Fruit fly (Drosophila melanogaster): ENCODE results near the gene waw.

Gene waw

DNA sequence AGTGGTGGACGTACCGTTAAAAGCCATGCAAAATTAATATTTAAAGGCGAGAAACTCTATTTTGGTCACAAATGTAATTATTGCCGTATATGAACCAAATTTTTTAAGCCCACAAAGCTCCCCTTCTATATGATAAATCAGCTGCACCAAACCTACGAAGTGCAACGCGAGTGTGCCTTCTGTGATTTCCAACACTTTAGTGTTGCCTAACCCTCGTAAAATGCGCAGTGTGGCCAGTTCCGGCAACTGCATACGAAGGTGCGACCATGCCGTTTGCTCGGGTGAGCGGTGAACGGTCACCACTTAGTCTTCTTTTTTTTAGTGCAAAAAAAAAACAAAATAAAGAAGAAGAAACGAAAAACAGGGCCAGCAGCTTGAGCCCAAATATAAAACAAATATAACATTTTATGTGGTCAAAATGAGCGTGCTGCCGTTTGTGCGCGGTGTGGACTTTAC is 23.3 kb upstream of the waw start, which contains the start of the genes tty and fliI:
Gene tty, minus strand, starts transcription at position 201 of the 456 bp plus-strand sequence.
Gene fliI, plus strand, starts transcription at position 266 of the 456 bp plus-strand sequence.
- TF ChIP-seq insv (optimal IDR thresholded peaks at IDR 0.05) (no peak), ttk (optimal IDR thresholded peaks at IDR 0.05) (no peak), h (optimal IDR thresholded peaks at IDR 0.05) (no peak), Sin3A (optimal IDR thresholded peaks at IDR 0.05) (no peak), psq (optimal IDR thresholded peaks at IDR 0.05) (no peak), Myc (optimal IDR thresholded peaks at IDR 0.05) (no peak)

DNA sequence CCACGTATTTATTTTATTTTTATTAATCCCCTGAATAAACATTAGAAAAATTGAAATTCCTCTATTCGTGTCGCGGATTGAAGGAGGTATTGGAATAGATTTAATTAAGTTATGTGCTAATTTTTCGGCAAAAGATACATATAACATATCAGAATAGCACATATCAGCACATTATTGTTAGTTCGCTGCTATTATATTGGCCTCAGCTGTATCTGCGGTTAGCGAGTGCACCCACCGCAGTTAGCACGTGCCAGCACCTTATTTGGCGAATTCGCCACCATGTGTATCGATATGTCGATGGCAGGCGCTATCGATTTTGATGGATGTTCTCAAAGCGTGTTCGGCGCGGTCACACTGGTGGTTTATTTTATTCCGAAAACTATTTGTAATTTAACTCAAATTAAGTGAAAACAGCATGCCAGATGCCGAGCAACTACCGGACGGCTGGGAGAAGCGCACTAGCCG is 17.8 kb upstream of the waw start, which contains the start of gene dod:
Gene dod, plus strand, starts transcription at position 323 of the 465 bp plus-strand sequence.
- TF ChIP-seq Sin3A (optimal IDR thresholded peaks at IDR 0.05): no peak
- TF ChIP-seq insv (optimal IDR thresholded peaks at IDR 0.05): no peak
- TF ChIP-seq h (optimal IDR thresholded peaks at IDR 0.05): no peak
- no peak for TF ChIP-seq Myc (optimal IDR thresholded peaks at IDR 0.05)
- TF ChIP-seq ttk (optimal IDR thresholded peaks at IDR 0.05): no peak
- TF ChIP-seq psq (optimal IDR thresholded peaks at IDR 0.05): no peak

DNA sequence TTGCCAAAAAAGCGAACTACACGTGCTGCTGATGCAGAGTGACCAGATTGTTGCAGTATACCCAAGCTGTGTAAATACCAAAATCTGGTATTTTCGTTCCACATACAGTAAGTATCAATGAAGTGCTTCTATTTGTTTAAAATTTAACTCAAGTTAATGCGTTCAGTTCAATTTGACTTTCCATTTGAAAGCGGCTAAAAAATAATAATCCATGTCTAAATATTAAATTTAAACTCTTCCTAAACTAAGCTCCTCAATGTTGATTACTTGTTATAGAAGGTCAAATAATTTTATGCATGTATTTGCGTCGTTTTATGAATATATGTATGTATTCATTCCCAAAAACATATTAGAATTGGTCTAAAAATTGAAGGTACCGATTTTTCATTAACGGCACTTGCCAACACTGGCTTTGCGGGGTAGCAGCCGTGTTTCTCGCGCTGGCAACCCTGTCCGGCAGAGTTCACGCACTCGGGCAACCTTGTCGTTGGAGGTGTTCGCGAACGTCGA is 13.0 kb upstream of the waw start, which contains the start of the genes peng and sol:
Gene peng, minus strand, starts transcription at position 44 of the 510 bp plus-strand sequence.
Gene sol, plus strand, starts transcription at position 481 of the 510 bp plus-strand sequence.
- TF ChIP-seq insv (optimal IDR thresholded peaks at IDR 0.05) (no peak), Sin3A (optimal IDR thresholded peaks at IDR 0.05) (no peak)

DNA sequence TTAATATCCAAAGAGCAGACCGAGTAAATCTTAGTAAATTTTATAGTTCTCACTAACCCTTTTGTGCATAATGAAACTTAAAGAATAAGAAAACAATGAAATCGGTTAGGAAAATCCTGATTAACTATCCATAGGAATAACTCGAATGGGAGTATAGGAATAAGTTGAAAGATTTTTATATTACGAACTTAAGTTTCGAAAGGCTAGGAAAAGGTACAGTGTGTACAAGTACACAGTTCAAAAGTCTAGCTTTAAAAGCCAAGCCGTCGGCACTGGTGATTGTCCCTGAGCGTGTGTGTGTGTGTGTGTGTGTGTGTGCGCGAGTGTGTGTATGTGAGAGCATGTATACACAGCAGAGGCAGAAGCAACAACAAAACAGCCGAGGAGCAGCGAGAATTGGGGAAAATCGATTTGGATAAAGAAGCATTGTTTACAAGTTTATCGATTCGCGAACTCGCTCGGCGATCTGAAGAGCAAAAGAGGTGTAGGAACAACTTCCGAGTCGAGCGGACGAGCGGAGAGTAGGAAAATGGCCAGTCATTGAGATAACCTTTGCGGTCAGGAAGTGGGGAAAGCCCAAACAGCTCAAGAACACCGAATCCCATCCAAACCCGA is 11.5 kb upstream of the waw start:
- TF ChIP-seq psq (optimal IDR thresholded peaks at IDR 0.05) (no peak), ttk (optimal IDR thresholded peaks at IDR 0.05) (no peak), insv (optimal IDR thresholded peaks at IDR 0.05) (no peak), Sin3A (optimal IDR thresholded peaks at IDR 0.05) (no peak), Myc (optimal IDR thresholded peaks at IDR 0.05) (no peak), h (optimal IDR thresholded peaks at IDR 0.05) (no peak)

DNA sequence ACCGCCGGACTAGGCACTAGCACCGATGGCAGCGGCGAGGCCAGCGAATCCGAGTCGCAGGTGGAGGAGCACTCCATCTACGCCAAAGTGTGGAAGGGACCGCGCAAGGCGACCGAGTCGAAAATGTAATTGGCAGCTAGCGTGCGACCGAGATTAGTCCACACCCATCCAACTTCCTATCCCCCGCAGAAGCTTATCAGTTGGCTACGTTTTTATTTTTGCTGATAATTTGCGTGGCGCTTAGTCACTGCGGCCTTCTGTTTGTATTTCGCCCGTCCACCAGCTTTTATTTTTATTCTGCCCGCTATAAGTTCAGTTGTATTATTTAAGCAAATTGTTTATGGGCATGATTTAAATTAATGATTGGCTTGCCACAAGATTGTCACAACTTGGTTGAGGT is 9.3 kb upstream of the waw start:
- TF ChIP-seq psq (optimal IDR thresholded peaks at IDR 0.05) (no peak), insv (optimal IDR thresholded peaks at IDR 0.05) (no peak), h (optimal IDR thresholded peaks at IDR 0.05) (no peak), Myc (optimal IDR thresholded peaks at IDR 0.05) (no peak), Sin3A (optimal IDR thresholded peaks at IDR 0.05) (no peak), ttk (optimal IDR thresholded peaks at IDR 0.05) (no peak)

DNA sequence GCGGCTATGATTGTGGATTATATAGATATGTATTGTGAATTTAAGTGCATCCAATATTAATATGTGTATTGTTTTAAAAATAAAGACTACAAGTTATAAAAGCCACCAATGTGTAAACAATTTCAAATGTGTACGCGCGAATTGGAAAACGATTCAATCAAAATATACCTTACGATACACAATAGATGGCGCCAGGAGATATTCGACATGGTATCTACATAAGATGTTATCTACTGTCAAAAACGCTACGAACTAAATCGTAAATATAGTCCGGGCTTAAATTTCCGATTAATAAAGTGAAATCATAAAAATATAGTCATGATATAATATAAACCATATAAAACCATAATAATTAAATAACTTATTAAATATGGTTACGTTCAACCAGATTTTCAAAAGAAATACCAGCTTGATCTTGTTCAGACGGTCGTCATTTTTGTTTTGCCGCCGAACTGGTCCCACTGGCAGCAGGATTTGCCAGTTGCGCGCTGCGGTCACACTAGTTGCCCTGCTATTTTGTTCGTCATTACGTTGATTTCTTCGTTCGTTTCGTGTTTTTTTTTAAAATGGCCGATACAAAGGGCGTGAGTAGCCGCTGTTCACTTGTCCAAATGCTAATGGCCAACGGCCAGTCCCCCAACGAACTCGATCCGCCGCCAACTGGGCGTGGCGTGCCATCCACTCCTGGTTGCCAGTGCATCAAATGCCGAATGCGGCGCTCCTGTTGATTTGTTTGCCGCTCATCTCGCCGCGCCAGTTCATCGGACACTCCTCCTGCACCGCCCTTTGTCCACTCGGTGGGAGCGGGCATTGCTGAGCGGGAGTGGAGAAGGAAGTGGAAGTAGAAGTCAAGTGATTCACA is 4.8 kb upstream of the waw start, which contains the start of gene Septin1:
Gene Septin1, plus strand, starts transcription at position 477 of the 862 bp plus-strand sequence.
- no peak for TF ChIP-seq psq (optimal IDR thresholded peaks at IDR 0.05)
- TF ChIP-seq ttk (optimal IDR thresholded peaks at IDR 0.05): no peak
- no peak for TF ChIP-seq Myc (optimal IDR thresholded peaks at IDR 0.05)
- no peak for TF ChIP-seq h (optimal IDR thresholded peaks at IDR 0.05)
- no peak for TF ChIP-seq Sin3A (optimal IDR thresholded peaks at IDR 0.05)
- no peak for TF ChIP-seq insv (optimal IDR thresholded peaks at IDR 0.05)

DNA sequence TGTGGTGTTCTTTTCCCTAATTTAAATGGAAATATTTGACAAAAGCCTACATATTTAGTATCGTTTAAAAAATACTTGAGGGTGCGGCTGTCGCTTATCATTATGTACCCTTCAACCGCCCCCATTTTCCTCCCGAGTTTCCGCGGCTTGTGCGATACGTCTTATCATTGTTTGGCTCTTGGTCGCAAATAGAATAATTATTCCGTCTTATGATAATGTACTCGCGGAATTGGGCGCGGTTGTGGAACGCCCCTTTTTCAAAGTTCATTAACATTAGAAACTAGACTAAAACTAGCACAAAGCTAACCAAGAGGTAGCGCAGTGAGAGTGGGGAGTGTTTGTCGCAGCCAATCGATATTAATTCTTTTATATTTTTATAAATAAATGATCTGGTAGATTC is 2.6 kb downstream of the waw start:
- TF ChIP-seq psq (optimal IDR thresholded peaks at IDR 0.05) (no peak), insv (optimal IDR thresholded peaks at IDR 0.05) (no peak), h (optimal IDR thresholded peaks at IDR 0.05) (no peak), Myc (optimal IDR thresholded peaks at IDR 0.05) (no peak)

DNA sequence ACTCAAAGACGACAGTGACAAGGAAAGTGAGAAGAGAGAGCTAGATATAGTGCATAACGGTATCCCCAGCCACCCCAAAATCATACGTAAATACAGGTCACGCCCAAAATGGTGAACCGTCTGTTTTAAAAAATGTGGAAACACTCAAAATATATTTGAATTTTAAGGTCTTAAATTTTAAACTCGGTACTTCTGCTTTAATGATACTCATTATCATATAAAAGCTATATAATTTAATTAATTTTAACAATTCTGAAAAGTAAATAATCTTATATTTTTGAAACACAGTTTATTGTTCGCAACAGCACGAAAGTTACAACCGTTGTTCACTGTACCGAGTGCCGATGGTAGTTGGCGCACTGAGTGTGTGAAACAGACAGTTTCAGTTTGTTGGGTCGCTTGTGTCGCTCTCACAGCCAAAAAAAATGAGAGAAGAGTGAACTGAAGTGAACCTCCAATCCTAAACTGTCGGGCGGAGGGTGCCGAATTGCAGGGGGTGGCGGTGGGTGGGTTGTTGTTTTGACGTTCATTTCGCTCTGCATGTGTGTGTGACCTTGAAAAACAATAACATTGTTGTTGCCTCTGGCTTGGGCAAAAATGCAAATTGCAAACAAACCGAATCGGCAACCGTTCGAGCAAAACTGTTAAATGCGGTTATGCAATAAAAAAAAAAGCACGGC is 3.6 kb downstream of the waw start:
- no peak for TF ChIP-seq h (optimal IDR thresholded peaks at IDR 0.05)
- TF ChIP-seq ttk (optimal IDR thresholded peaks at IDR 0.05): no peak
- no peak for TF ChIP-seq insv (optimal IDR thresholded peaks at IDR 0.05)
- TF ChIP-seq psq (optimal IDR thresholded peaks at IDR 0.05): no peak
- no peak for TF ChIP-seq Sin3A (optimal IDR thresholded peaks at IDR 0.05)
- no peak for TF ChIP-seq Myc (optimal IDR thresholded peaks at IDR 0.05)

DNA sequence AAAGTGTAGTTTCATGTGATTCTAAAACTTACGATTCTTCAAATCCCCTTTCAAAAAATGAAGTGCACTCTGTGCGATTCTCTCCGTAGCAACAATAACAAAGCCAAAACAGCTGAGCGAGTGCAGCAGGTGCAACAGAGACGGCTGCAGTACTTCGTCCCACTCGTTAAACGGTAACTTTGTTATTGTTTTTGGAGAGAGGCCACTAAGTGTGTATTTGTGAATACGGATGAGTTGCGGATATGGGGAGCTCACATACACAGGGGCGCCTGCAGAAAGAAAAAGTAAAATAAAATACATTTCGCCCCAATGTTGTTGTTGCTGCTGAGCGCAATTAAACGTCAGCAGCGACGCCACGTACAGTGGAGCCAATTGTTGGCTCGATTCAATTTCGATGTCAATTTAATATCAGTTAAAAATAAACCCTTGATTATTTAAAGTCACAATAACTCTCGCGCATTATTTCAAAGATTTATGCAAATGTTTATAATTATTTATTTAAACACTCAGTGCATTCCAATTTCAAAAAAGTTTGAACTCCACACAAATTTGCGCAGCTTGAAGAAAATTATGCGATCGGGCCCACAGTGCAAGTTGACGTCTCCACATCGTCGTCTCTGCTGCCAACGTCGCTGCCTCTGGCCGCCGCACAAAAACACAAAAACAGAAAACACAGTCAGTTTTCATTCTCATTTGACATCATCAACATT is 4.7 kb downstream of the waw start:
- TF ChIP-seq psq (optimal IDR thresholded peaks at IDR 0.05): no peak
- no peak for TF ChIP-seq ttk (optimal IDR thresholded peaks at IDR 0.05)
- no peak for TF ChIP-seq Myc (optimal IDR thresholded peaks at IDR 0.05)
- no peak for TF ChIP-seq insv (optimal IDR thresholded peaks at IDR 0.05)
- no peak for TF ChIP-seq Sin3A (optimal IDR thresholded peaks at IDR 0.05)
- TF ChIP-seq h (optimal IDR thresholded peaks at IDR 0.05): no peak

DNA sequence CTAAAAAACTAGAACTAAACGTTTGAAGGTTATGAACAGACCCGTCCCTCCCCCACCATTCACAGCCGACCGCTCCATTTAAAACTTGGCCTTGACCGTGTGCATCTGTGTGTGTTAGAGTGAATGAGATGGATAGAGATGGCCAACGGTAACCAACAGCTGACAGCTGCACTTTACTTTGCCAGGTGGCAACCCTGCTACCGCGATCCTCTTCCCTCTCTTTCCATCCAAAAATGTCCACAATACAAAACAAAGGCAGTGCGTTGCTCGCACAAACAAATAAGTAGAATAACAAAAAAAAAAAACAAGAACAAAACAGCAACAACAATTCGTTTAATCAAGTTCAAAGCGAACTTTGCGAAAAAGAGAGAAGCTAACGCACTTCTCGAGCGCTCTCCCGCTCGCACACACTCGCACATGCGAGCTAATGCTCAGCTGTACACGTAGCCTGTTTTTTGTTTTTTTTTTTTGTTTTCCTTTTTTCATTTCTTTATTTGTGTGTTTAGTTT is 5.6 kb downstream of the waw start:
- no peak for TF ChIP-seq Myc (optimal IDR thresholded peaks at IDR 0.05)
- TF ChIP-seq Sin3A (optimal IDR thresholded peaks at IDR 0.05): no peak
- TF ChIP-seq h (optimal IDR thresholded peaks at IDR 0.05): no peak
- TF ChIP-seq psq (optimal IDR thresholded peaks at IDR 0.05): no peak

All from Kc167 (cell line).